Worm (Caenorhabditis elegans): ENCODE results near the gene Y32H12A.1.

DNA sequence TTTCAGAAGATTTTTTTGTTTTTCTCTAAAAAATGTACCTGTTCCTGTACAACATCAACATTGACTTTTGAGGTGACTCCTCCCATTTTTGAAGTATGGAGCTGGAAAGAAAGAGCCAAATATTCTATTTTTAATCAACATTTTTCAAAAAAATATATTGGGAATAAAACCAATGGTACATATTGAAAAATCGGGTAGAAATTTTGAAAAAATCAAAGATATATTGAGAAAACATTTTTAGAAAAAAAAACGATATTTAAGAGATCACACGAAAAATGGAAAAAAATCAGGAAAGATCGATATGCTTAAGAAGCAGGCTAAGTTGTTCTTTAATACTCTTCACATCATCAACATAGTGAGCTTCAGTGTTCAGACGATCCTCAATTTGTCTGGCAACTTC, 16.0 kb upstream of the Y32H12A.1 start, which contains the start of gene glrx-21:
- TF ChIP-seq nhr-43 (tag; optimal IDR thresholded peaks at IDR 0.05; ENCODE audit: poor library complexity, severe bottlenecking) (no peak), nhr-23 (tag; optimal IDR thresholded peaks at IDR 0.05) (no peak), pqm-1 (tag; optimal IDR thresholded peaks at IDR 0.05) (no peak), nhr-25 (tag; optimal IDR thresholded peaks at IDR 0.05) (no peak), nhr-77 (tag; optimal IDR thresholded peaks at IDR 0.05) (no peak), nhr-28 (tag; optimal IDR thresholded peaks at IDR 0.05) (no peak), nhr-76 (tag; optimal IDR thresholded peaks at IDR 0.05) (no peak), lsy-12 (tag; optimal IDR thresholded peaks at IDR 0.05) (no peak), mdl-1 (tag; optimal IDR thresholded peaks at IDR 0.05) (no peak), sea-2 (GFP tag; optimal IDR thresholded peaks at IDR 0.05) (no peak), unc-62 (GFP tag; optimal IDR thresholded peaks at IDR 0.05) (no peak), fkh-2 (tag; optimal IDR thresholded peaks at IDR 0.05) (no peak), ceh-16 (tag; optimal IDR thresholded peaks at IDR 0.05) (no peak)
